Fruit fly (Drosophila melanogaster): ENCODE results near the gene promL.
A peak's percentile ranks its signal among the peaks of the same experiment; 100 is the strongest.

DNA sequence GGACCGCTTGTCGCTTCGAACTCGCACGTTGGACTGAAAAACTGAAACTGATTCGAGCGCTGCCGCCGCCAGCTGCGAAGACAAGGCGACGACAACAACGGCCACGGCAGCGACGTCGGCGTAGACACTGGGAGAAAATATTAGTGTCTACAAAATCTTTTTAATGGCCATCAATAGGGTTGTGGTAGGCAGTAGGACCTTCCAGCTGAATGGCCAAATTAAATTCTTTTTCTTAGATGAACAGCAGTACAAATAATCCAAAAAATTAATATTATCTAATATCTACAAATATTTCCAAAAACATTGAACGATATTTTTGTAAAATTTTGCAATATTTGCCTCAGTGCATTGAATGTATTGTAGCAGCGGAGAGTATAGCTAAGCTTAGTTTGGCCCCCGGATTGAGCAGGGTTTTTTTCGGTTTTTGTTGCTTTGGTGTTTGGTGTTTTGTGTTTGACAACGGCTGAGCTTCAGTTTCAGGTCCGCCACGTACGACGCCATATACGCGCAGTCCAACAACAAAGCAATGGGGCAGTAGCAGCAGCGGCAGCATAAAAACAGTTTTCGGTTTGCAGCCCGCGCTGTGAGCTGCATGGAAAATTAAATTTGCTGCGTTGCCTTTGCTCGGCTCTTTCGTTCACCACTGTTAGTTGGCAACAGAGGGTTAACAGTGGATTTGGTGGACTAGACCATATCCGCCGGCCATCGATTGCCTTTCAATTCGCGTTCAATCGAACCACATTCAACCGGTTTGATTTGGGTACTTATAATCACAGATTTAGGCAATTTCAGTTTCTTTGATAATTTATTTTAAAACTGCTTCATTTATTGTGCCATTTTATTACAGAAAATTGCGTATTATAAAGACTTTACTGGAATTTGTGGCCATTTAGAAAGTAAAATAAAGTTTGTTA, 20.4 kb downstream of the promL start, which contains the start of gene Cht7:
- TF ChIP-seq Hnf4 (GFP tag; optimal IDR thresholded peaks at IDR 0.05) (peak; percentile 80), Dfd (GFP tag; optimal IDR thresholded peaks at IDR 0.05) (no peak), GATAd (GFP tag; optimal IDR thresholded peaks at IDR 0.05) (no peak), pan (optimal IDR thresholded peaks at IDR 0.05) (no peak), sage (GFP tag; optimal IDR thresholded peaks at IDR 0.05) (peak; percentile 61), psq (GFP tag; optimal IDR thresholded peaks at IDR 0.05) (peak; percentile 83), Abd-B (GFP tag; optimal IDR thresholded peaks at IDR 0.05) (no peak), Hr83 (GFP tag; optimal IDR thresholded peaks at IDR 0.05; ENCODE audit: poor library complexity, severe bottlenecking) (no peak), N (GFP tag; optimal IDR thresholded peaks at IDR 0.05) (no peak), fru (GFP tag; optimal IDR thresholded peaks at IDR 0.05) (peak; percentile 90), br (GFP tag; optimal IDR thresholded peaks at IDR 0.05) (peak; percentile 85), lola (GFP tag; optimal IDR thresholded peaks at IDR 0.05) (no peak)

Data from whole organism, wandering third instar larva.